Worm (Caenorhabditis elegans): ENCODE data around the gene F09E5.16.

DNA sequence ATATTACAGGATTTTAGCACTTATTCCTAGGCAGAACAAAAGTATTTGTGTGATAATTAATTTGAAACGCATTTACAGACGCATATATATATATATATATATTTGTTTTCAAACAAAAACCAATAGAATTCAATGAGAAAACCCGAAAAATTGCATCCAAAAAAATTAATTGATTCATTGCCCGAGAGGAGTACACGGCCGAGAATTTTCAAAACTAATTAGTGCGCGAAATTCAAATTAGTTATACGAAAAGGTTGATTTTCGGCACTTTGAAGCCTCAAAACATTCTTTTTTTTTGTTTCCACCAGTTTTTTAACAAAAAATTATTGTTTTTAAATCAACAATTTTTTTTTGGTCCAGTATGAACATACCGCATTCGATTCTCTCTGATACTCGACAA lies 25.9 kb upstream of the F09E5.16 start:
- TF ChIP-seq nhr-27 (tag; optimal IDR thresholded peaks at IDR 0.05), result no peak
- TF ChIP-seq lsl-1 (GFP tag; optimal IDR thresholded peaks at IDR 0.05), result no peak
- no peak for TF ChIP-seq rcor-1 (GFP tag; IDR thresholded peaks at IDR 0.05)
- TF ChIP-seq cebp-1 (GFP tag; IDR thresholded peaks at IDR 0.05), result no peak
- TF ChIP-seq cebp-1 (tag; optimal IDR thresholded peaks at IDR 0.05), result no peak
- no peak for TF ChIP-seq snpc-1.1 (tag; optimal IDR thresholded peaks at IDR 0.05; ENCODE audit: insufficient read depth)
- no peak for TF ChIP-seq ztf-28 (GFP tag; IDR thresholded peaks at IDR 0.05)
